Worm (Caenorhabditis elegans) whole organism, L4/young adult: Measurements from ENCODE around the gene C05E11.6.

Experiments used
- W03F9.2 ChIP-seq: fragments of 150-350 bp; optimal IDR thresholded peaks from 2 replicates; lab custom pipeline; 2014; ENCODE audit warnings: missing biosample characterization, missing genetic modification characterization
- dao-5 ChIP-seq: sonication (generic microtip); optimal IDR thresholded peaks from 2 replicates; lab custom pipeline; 2016; ENCODE audit warnings: missing genotype, missing genetic modification characterization, moderate library complexity, missing compliant biosample characterization
- him-1 ChIP-seq: sonication (generic microtip); optimal IDR thresholded peaks from 2 replicates; lab custom pipeline; 2016; ENCODE audit warnings: missing genotype, missing genetic modification reagents, missing genetic modification characterization, missing compliant biosample characterization

- TF ChIP-seq dao-5 (no peak), him-1 (tag; lab: Kevin White, UChicago) (no peak), W03F9.2 (tag; lab: Kevin White, UChicago) (no peak)
Observed at ce11 chrX:4587934-4588333, 26.0 kb downstream of the C05E11.6 start.
